Worm (Caenorhabditis elegans) whole organism, midembryonic: Measurements from ENCODE around the gene F56F11.4.

Source experiments
- T22C8.4 ChIP-seq: fragments of 200-800 bp; sonication (Bioruptor generic); IDR thresholded peaks from 2 replicates; pipeline ENCODE4 v1.3.6; 2022; ENCODE audit warnings: missing genetic modification characterization, missing compliant biosample characterization
- cog-1 ChIP-seq: sonication (generic microtip); optimal IDR thresholded peaks from 2 replicates; lab custom pipeline; 2016; ENCODE audit warnings: missing genetic modification characterization, missing compliant biosample characterization
- flt-1 ChIP-seq: fragments of 200-800 bp; sonication (Bioruptor generic); IDR thresholded peaks from 2 replicates; pipeline ENCODE4 v1.3.6; 2022; ENCODE audit warnings: missing genetic modification characterization, missing compliant biosample characterization
- klf-2 ChIP-seq: fragments of 200-800 bp; sonication (Bioruptor generic); conservative IDR thresholded peaks from 2 replicates; pipeline ENCODE4 v1.3.6; 2022; ENCODE audit warnings: missing genetic modification reagents, missing genetic modification characterization, missing compliant biosample characterization
- med-1 ChIP-seq: sonication (generic microtip); optimal IDR thresholded peaks from 2 replicates; lab custom pipeline; 2017; ENCODE audit warnings: missing genetic modification characterization, mild to moderate bottlenecking, missing compliant biosample characterization, antibody characterized with exemption, missing genetic modification reagents; ENCODE audit not compliant: insufficient read depth
- ref-1 ChIP-seq: fragments of 200-800 bp; sonication (Bioruptor generic); conservative IDR thresholded peaks from 2 replicates; pipeline ENCODE4 v1.3.6; 2022; ENCODE audit warnings: missing genetic modification reagents, missing genetic modification characterization, missing compliant biosample characterization
- tab-1 ChIP-seq: fragments of 200-800 bp; sonication (Bioruptor generic); IDR thresholded peaks from 2 replicates; pipeline ENCODE4 v1.3.6; 2022; ENCODE audit warnings: missing genetic modification characterization, missing compliant biosample characterization
- ztf-23 ChIP-seq: fragments of 200-800 bp; sonication (Bioruptor generic); IDR thresholded peaks from 2 replicates; pipeline ENCODE4 v1.3.6; 2022; ENCODE audit warnings: missing genetic modification reagents, missing genetic modification characterization, missing compliant biosample characterization
- ztf-29 ChIP-seq: fragments of 200-800 bp; sonication (Bioruptor generic); IDR thresholded peaks from 2 replicates; pipeline ENCODE4 v1.3.6; 2022; ENCODE audit warnings: missing genetic modification reagents, missing genetic modification characterization, missing compliant biosample characterization

ce11 chrIII:2868416-2868815 is 12.4 kb downstream of the F56F11.4 start:
- TF ChIP-seq ztf-23 (GFP tag; lab: Robert Waterston, UW) (no peak), flt-1 (GFP tag; lab: Robert Waterston, UW) (no peak), cog-1 (tag; lab: Kevin White, UChicago) (no peak), klf-2 (GFP tag; lab: Robert Waterston, UW) (no peak), ref-1 (GFP tag; lab: Robert Waterston, UW) (no peak), med-1 (GFP tag; lab: Kevin White, UChicago) (no peak), ztf-29 (GFP tag; lab: Robert Waterston, UW) (no peak), T22C8.4 (no peak), tab-1 (GFP tag; lab: Robert Waterston, UW) (no peak)
